Worm (Caenorhabditis elegans): ENCODE data around the gene bbs-8.

DNA sequence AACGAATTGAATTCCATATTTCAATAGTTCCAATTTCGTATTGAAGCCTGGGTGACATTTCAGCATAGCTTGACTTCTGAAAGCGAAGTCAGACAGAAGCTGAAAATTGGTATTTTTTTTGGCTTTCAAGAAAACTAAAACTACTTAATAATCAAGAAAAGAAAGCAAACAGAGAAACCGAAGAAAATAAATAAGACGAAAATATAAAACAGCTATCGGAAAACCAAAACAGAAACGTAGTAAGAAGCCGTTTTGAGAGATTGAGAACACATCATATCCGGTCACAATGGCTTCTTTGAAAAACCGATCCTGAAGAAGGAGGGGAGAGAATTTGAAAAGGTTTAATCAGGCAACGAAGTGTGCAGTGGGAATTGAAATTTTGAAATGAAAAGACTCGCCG, 46.6 kb downstream of the bbs-8 start, which contains the start of gene srg-30:
- TF ChIP-seq F13H6.1 (tag; optimal IDR thresholded peaks at IDR 0.05) (no peak), mbf-1 (tag; optimal IDR thresholded peaks at IDR 0.05) (no peak), zag-1 (tag; optimal IDR thresholded peaks at IDR 0.05) (no peak), nhr-11 (tag; optimal IDR thresholded peaks at IDR 0.05) (no peak), ztf-4 (tag; optimal IDR thresholded peaks at IDR 0.05) (no peak), R02D3.7 (tag; optimal IDR thresholded peaks at IDR 0.05) (no peak), unc-39 (tag; optimal IDR thresholded peaks at IDR 0.05) (no peak), ztf-11 (tag; optimal IDR thresholded peaks at IDR 0.05) (no peak), nhr-77 (tag; optimal IDR thresholded peaks at IDR 0.05) (no peak), alr-1 (tag; optimal IDR thresholded peaks at IDR 0.05) (no peak), aly-2 (tag; optimal IDR thresholded peaks at IDR 0.05) (no peak), ceh-16 (tag; optimal IDR thresholded peaks at IDR 0.05) (no peak), ZK546.5 (tag; optimal IDR thresholded peaks at IDR 0.05) (no peak)

Data from whole organism, L2 larva.